Worm (Caenorhabditis elegans) whole organism, L2 larva: ENCODE data around the gene srg-45.

ENCODE experiments used
- C34F6.9 ChIP-seq: fragments of 150-350 bp; optimal IDR thresholded peaks from 2 replicates; lab custom pipeline; 2014; ENCODE audit warnings: missing biosample characterization, missing genetic modification characterization
- R02D3.7 ChIP-seq: fragments of 150-350 bp; optimal IDR thresholded peaks from 2 replicates; lab custom pipeline; 2014; ENCODE audit warnings: missing biosample characterization, missing genetic modification characterization
- Y55F3AM.14 ChIP-seq: fragments of 200-800 bp; sonication (Bioruptor generic); optimal IDR thresholded peaks from 2 replicates; lab custom pipeline; 2018; ENCODE audit warnings: mild to moderate bottlenecking, missing genetic modification characterization, missing compliant biosample characterization
- ZK546.5 ChIP-seq: sonication (generic microtip); optimal IDR thresholded peaks from 2 replicates; lab custom pipeline; 2017; ENCODE audit warnings: missing biosample characterization, missing genetic modification characterization
- alr-1 ChIP-seq: fragments of 150-350 bp; optimal IDR thresholded peaks from 2 replicates; lab custom pipeline; 2014; ENCODE audit warnings: missing biosample characterization, missing genetic modification characterization
- aly-2 ChIP-seq: fragments of 150-350 bp; optimal IDR thresholded peaks from 2 replicates; lab custom pipeline; 2014; ENCODE audit warnings: missing biosample characterization, missing genetic modification characterization
- ama-1 ChIP-seq: fragments of 150-350 bp; optimal IDR thresholded peaks from 2 replicates; lab custom pipeline; 2018; ENCODE audit warnings: inconsistent platforms
- blmp-1 ChIP-seq: sonication (generic microtip); optimal IDR thresholded peaks from 2 replicates; lab custom pipeline; 2017; ENCODE audit warnings: missing genetic modification characterization, mild to moderate bottlenecking, missing compliant biosample characterization, antibody characterized with exemption, moderate library complexity; ENCODE audit not compliant: insufficient read depth
- ceh-16 ChIP-seq: fragments of 150-350 bp; optimal IDR thresholded peaks from 2 replicates; lab custom pipeline; 2014; ENCODE audit warnings: missing biosample characterization, missing genetic modification characterization
- ceh-82 ChIP-seq: fragments of 150-350 bp; optimal IDR thresholded peaks from 2 replicates; lab custom pipeline; 2014; ENCODE audit warnings: missing biosample characterization, missing genetic modification characterization
- crh-2 ChIP-seq: sonication (generic microtip); optimal IDR thresholded peaks from 2 replicates; lab custom pipeline; 2017; ENCODE audit warnings: missing biosample characterization, missing genetic modification characterization
- dmd-4 ChIP-seq: sonication (generic microtip); optimal IDR thresholded peaks from 2 replicates; lab custom pipeline; 2017; ENCODE audit warnings: missing biosample characterization, missing genetic modification characterization
- egl-27 ChIP-seq: sonication (generic microtip); optimal IDR thresholded peaks from 3 replicates; lab custom pipeline; 2017; ENCODE audit warnings: missing biosample characterization, missing genetic modification reagents, missing genetic modification characterization
- elt-3 ChIP-seq: sonication (generic microtip); optimal IDR thresholded peaks from 2 replicates; lab custom pipeline; 2017; ENCODE audit warnings: missing biosample characterization, missing genetic modification characterization
- fos-1 ChIP-seq: fragments of 150-350 bp; optimal IDR thresholded peaks from 2 replicates; lab custom pipeline; 2014; ENCODE audit warnings: missing biosample characterization, missing genetic modification characterization
- gmeb-1 ChIP-seq: fragments of 150-350 bp; optimal IDR thresholded peaks from 2 replicates; lab custom pipeline; 2014; ENCODE audit warnings: missing biosample characterization, missing genetic modification characterization
- lin-11 ChIP-seq: fragments of 150-350 bp; sonication (generic microtip); optimal IDR thresholded peaks from 2 replicates; lab custom pipeline; 2014; ENCODE audit warnings: missing biosample characterization, missing genetic modification characterization, inconsistent platforms, mixed read lengths
- lin-13 ChIP-seq: fragments of 150-350 bp; optimal IDR thresholded peaks from 2 replicates; lab custom pipeline; 2014; ENCODE audit warnings: missing biosample characterization, missing genetic modification reagents, missing genetic modification characterization
- lin-39 ChIP-seq: fragments of 150-350 bp; optimal IDR thresholded peaks from 2 replicates; lab custom pipeline; 2014; ENCODE audit warnings: missing biosample characterization, missing genetic modification reagents, missing genetic modification characterization
- lsy-2 ChIP-seq, 2 experiments: fragments of 150-350 bp in 1 of 2; sonication (generic microtip) in 1 of 2; optimal IDR thresholded peaks; 2 replicates each; lab custom pipeline; 2014 to 2017; ENCODE audit warnings: missing biosample characterization in 2 of 2, missing genetic modification characterization in 2 of 2
- mab-5 ChIP-seq: fragments of 150-350 bp; optimal IDR thresholded peaks from 2 replicates; lab custom pipeline; 2014; ENCODE audit warnings: missing biosample characterization, missing genetic modification characterization
- mbf-1 ChIP-seq: sonication (generic microtip); optimal IDR thresholded peaks from 2 replicates; lab custom pipeline; 2017; ENCODE audit warnings: missing biosample characterization, missing genetic modification characterization
- mdl-1 ChIP-seq, 2 experiments: fragments of 150-350 bp in 1 of 2; sonication (generic microtip) in 1 of 2; optimal IDR thresholded peaks; 2 replicates each; lab custom pipeline; 2017; ENCODE audit warnings: missing biosample characterization in 2 of 2, missing genetic modification characterization in 2 of 2
- nhr-11 ChIP-seq: fragments of 150-350 bp; optimal IDR thresholded peaks from 2 replicates; lab custom pipeline; 2014; ENCODE audit warnings: missing biosample characterization, missing genetic modification characterization
- nhr-12 ChIP-seq: fragments of 150-350 bp; optimal IDR thresholded peaks from 2 replicates; lab custom pipeline; 2014; ENCODE audit warnings: missing biosample characterization, missing genetic modification characterization
- nhr-129 ChIP-seq: fragments of 150-350 bp; optimal IDR thresholded peaks from 2 replicates; lab custom pipeline; 2014; ENCODE audit warnings: missing biosample characterization, missing genetic modification characterization
- nhr-21 ChIP-seq: fragments of 150-350 bp; optimal IDR thresholded peaks from 2 replicates; lab custom pipeline; 2014; ENCODE audit warnings: missing biosample characterization, missing genetic modification characterization
- nhr-23 ChIP-seq: fragments of 150-350 bp; optimal IDR thresholded peaks from 2 replicates; lab custom pipeline; 2014; ENCODE audit warnings: missing biosample characterization, missing genetic modification reagents, missing genetic modification characterization
- nhr-25 ChIP-seq: fragments of 150-350 bp; sonication (generic microtip); optimal IDR thresholded peaks from 3 replicates; lab custom pipeline; 2014; ENCODE audit warnings: missing biosample characterization, missing genetic modification characterization
- nhr-6 ChIP-seq: fragments of 150-350 bp; optimal IDR thresholded peaks from 2 replicates; lab custom pipeline; 2014; ENCODE audit warnings: missing biosample characterization, missing genetic modification characterization
- nhr-77 ChIP-seq: fragments of 150-350 bp; optimal IDR thresholded peaks from 2 replicates; lab custom pipeline; 2014; ENCODE audit warnings: missing biosample characterization, missing genetic modification characterization
- peb-1 ChIP-seq: fragments of 150-350 bp; optimal IDR thresholded peaks from 2 replicates; lab custom pipeline; 2014; ENCODE audit warnings: missing biosample characterization, missing genetic modification characterization
- sem-4 ChIP-seq: fragments of 150-350 bp; optimal IDR thresholded peaks from 2 replicates; lab custom pipeline; 2014; ENCODE audit warnings: missing biosample characterization, missing genetic modification reagents, missing genetic modification characterization
- skn-1 ChIP-seq: sonication (generic microtip); optimal IDR thresholded peaks from 2 replicates; lab custom pipeline; 2017; ENCODE audit warnings: missing biosample characterization, missing genetic modification characterization
- sma-3 ChIP-seq: sonication (generic microtip); optimal IDR thresholded peaks from 2 replicates; lab custom pipeline; 2016; ENCODE audit warnings: missing genetic modification reagents, missing genetic modification characterization, missing compliant biosample characterization
- sma-9 ChIP-seq, 2 experiments: fragments of 150-350 bp in 1 of 2; sonication (generic microtip) in 1 of 2; optimal IDR thresholded peaks; 2 replicates each; lab custom pipeline; 2014 to 2016; ENCODE audit warnings: missing genetic modification characterization in 2 of 2, mild to moderate bottlenecking in 1 of 2, missing biosample characterization in 1 of 2, missing compliant biosample characterization in 1 of 2, missing genetic modification reagents in 1 of 2, moderate library complexity in 1 of 2
- snpc-4 ChIP-seq: fragments of 150-350 bp; optimal IDR thresholded peaks from 2 replicates; lab custom pipeline; 2014; ENCODE audit warnings: missing biosample characterization, missing genetic modification characterization
- unc-39 ChIP-seq: fragments of 150-350 bp; optimal IDR thresholded peaks from 2 replicates; lab custom pipeline; 2014; ENCODE audit warnings: missing biosample characterization, missing genetic modification characterization
- unc-55 ChIP-seq: fragments of 150-350 bp; sonication (generic microtip); optimal IDR thresholded peaks from 3 replicates; lab custom pipeline; 2014; ENCODE audit warnings: missing biosample characterization, missing genetic modification reagents, missing genetic modification characterization
- unc-62 ChIP-seq: fragments of 150-350 bp; optimal IDR thresholded peaks from 2 replicates; lab custom pipeline; 2014; ENCODE audit warnings: missing biosample characterization, missing genetic modification reagents, missing genetic modification characterization
- zag-1 ChIP-seq: fragments of 150-350 bp; optimal IDR thresholded peaks from 2 replicates; lab custom pipeline; 2014; ENCODE audit warnings: missing biosample characterization, missing genetic modification characterization
- ztf-11 ChIP-seq: sonication (generic microtip); optimal IDR thresholded peaks from 2 replicates; lab custom pipeline; 2017; ENCODE audit warnings: missing biosample characterization, missing genetic modification characterization
- ztf-4 ChIP-seq: fragments of 150-350 bp; optimal IDR thresholded peaks from 2 replicates; lab custom pipeline; 2014; ENCODE audit warnings: missing biosample characterization, missing genetic modification characterization

Gene srg-45

ce11 chrV:12300166-12300565 lies 7.1 kb upstream of the srg-45 start (continued):
- TF ChIP-seq alr-1 (tag; lab: Kevin White, UChicago) (no peak), zag-1 (no peak), ztf-11 (no peak), mab-5 (tag; lab: Kevin White, UChicago) (no peak)

ce11 chrV:12300780-12301460 lies 6.4 kb upstream of the srg-45 start:
- TF ChIP-seq crh-2: peak; percentile 6
- TF ChIP-seq nhr-21 (tag; lab: Kevin White, UChicago): peak; percentile 15
- TF ChIP-seq ceh-82 (tag; lab: Kevin White, UChicago): no peak
- no peak for TF ChIP-seq nhr-77 (tag; lab: Kevin White, UChicago)
- no peak for TF ChIP-seq ztf-11
- no peak for TF ChIP-seq fos-1 (tag; lab: Kevin White, UChicago)
- TF ChIP-seq sma-3: peak; percentile 37
- no peak for TF ChIP-seq dmd-4 (tag; lab: Kevin White, UChicago)
- TF ChIP-seq mab-5 (tag; lab: Kevin White, UChicago): no peak
- peak; percentile 69 for TF ChIP-seq nhr-25 (tag; lab: Kevin White, UChicago)
- TF ChIP-seq elt-3: no peak
- peak; percentile 15 for TF ChIP-seq ama-1 (lab: Kevin White, UChicago)
- TF ChIP-seq mbf-1: no peak

ce11 chrV:12301985-12302591 lies 5.2 kb upstream of the srg-45 start, which contains the start of the genes frm-7 and F55C5.17:
Gene frm-7 (plus strand): TSS chrV:12302484.
Gene F55C5.17 (plus strand): TSS chrV:12302541.
- TF ChIP-seq mbf-1 (no peak), nhr-11 (tag; lab: Kevin White, UChicago) (no peak), sma-3 (peak; percentile 13), fos-1 (tag; lab: Kevin White, UChicago) (peak; percentile 49), egl-27 (no peak), crh-2 (peak; percentile 31)

- TF ChIP-seq zag-1: peak; percentile 77
- TF ChIP-seq lsy-2 (tag; optimal IDR thresholded peaks at IDR 0.05; lab: Kevin White, UChicago): peak; percentile 77 to 78
- peak; percentile 87 for TF ChIP-seq sem-4 (tag; lab: Kevin White, UChicago)
- TF ChIP-seq ama-1 (lab: Kevin White, UChicago): no peak
- TF ChIP-seq gmeb-1 (tag; lab: Kevin White, UChicago): peak; percentile 73
- TF ChIP-seq Y55F3AM.14: peak; percentile 96
- TF ChIP-seq unc-39 (tag; lab: Kevin White, UChicago): peak; percentile 52
- TF ChIP-seq unc-62 (GFP tag; lab: Kevin White, UChicago): peak; percentile 60
- TF ChIP-seq nhr-77 (tag; lab: Kevin White, UChicago): no peak
- TF ChIP-seq nhr-25 (tag; lab: Kevin White, UChicago): peak; percentile 74
- TF ChIP-seq ZK546.5 (tag; lab: Kevin White, UChicago): no peak
- peak; percentile 76 for TF ChIP-seq nhr-21 (tag; lab: Kevin White, UChicago)
- peak; percentile 82 for TF ChIP-seq ceh-82 (tag; lab: Kevin White, UChicago)
- TF ChIP-seq mab-5 (tag; lab: Kevin White, UChicago): peak; percentile 66
- no peak for TF ChIP-seq R02D3.7 (tag; lab: Kevin White, UChicago)
- peak; percentile 85 for TF ChIP-seq ceh-16 (tag; lab: Kevin White, UChicago)
- TF ChIP-seq snpc-4: peak; percentile 59
- no peak for TF ChIP-seq ztf-11
- TF ChIP-seq alr-1 (tag; lab: Kevin White, UChicago): no peak
- no peak for TF ChIP-seq lin-39 (tag; lab: Kevin White, UChicago)
- no peak for TF ChIP-seq nhr-6 (tag; lab: Kevin White, UChicago)
- peak; percentile 1 for TF ChIP-seq peb-1 (tag; lab: Kevin White, UChicago)
- TF ChIP-seq lin-13 (GFP tag; lab: Kevin White, UChicago): peak; percentile 68
- TF ChIP-seq mdl-1 (tag; optimal IDR thresholded peaks at IDR 0.05; lab: Kevin White, UChicago): peak in 1 of 2 experiments; percentile 29
- TF ChIP-seq skn-1 (tag; lab: Kevin White, UChicago): no peak
- no peak for TF ChIP-seq aly-2 (tag; lab: Kevin White, UChicago)
- peak; percentile 51 for TF ChIP-seq mbf-1
- peak; percentile 59 for TF ChIP-seq fos-1 (tag; lab: Kevin White, UChicago)
- no peak for TF ChIP-seq nhr-23 (tag; lab: Kevin White, UChicago)
- peak; percentile 95 for TF ChIP-seq sma-9 (GFP tag; optimal IDR thresholded peaks at IDR 0.05; lab: Kevin White, UChicago)
- TF ChIP-seq sma-9 (tag; optimal IDR thresholded peaks at IDR 0.05; lab: Kevin White, UChicago): no peak
- TF ChIP-seq sma-3: peak; percentile 87
- TF ChIP-seq blmp-1 (tag; lab: Kevin White, UChicago): peak; percentile 41
- TF ChIP-seq ztf-4 (tag; lab: Kevin White, UChicago): peak; percentile 81
- no peak for TF ChIP-seq nhr-12 (tag; lab: Kevin White, UChicago)
- TF ChIP-seq unc-55 (GFP tag; lab: Kevin White, UChicago): peak; percentile 72
- TF ChIP-seq nhr-129 (tag; lab: Kevin White, UChicago): peak; percentile 85
- peak; percentile 65 for TF ChIP-seq C34F6.9 (tag; lab: Kevin White, UChicago)
- peak; percentile 76 for TF ChIP-seq lin-11 (tag; lab: Kevin White, UChicago)
These were observed 3.7 kb upstream of the srg-45 start for ce11 chrV:12303453-12304077.
